Fruit fly (Drosophila melanogaster) whole organism, prepupa: ENCODE measurements around the gene Gas8.

ENCODE experiments used
- Blimp-1 ChIP-seq: fragments of 200-800 bp; sonication (Bioruptor generic); optimal IDR thresholded peaks from 3 replicates; lab custom pipeline; 2017; ENCODE audit warnings: missing biosample characterization, missing genetic modification characterization, mild to moderate bottlenecking, moderate library complexity, missing genetic modification reagents
- CG10631 ChIP-seq: fragments of 200-800 bp; sonication (Bioruptor generic); optimal IDR thresholded peaks from 2 replicates; lab custom pipeline; 2016; ENCODE audit warnings: missing biosample characterization, missing genetic modification characterization
- CG10669 ChIP-seq: fragments of 200-800 bp; sonication (Bioruptor generic); optimal IDR thresholded peaks from 3 replicates; lab custom pipeline; 2018; ENCODE audit warnings: missing biosample characterization, mild to moderate bottlenecking, missing genetic modification characterization, moderate library complexity
- CG11294 ChIP-seq: fragments of 200-800 bp; sonication (Bioruptor generic); IDR thresholded peaks from 2 replicates; pipeline ENCODE4 v1.3.6; 2022; ENCODE audit warnings: missing biosample characterization, missing genetic modification characterization
- CG11762 ChIP-seq: fragments of 200-800 bp; sonication (Bioruptor generic); optimal IDR thresholded peaks from 3 replicates; lab custom pipeline; 2016; ENCODE audit warnings: missing biosample characterization, missing genetic modification characterization; ENCODE audit not compliant: insufficient read depth
- CG11902 ChIP-seq: fragments of 200-800 bp; sonication (Bioruptor generic); optimal IDR thresholded peaks from 3 replicates; lab custom pipeline; 2016; ENCODE audit warnings: missing biosample characterization, missing genetic modification characterization
- CG15336 ChIP-seq: fragments of 200-800 bp; sonication (Bioruptor generic); IDR thresholded peaks from 2 replicates; pipeline ENCODE4 v1.3.6; 2022; ENCODE audit warnings: missing biosample characterization, missing genetic modification characterization
- CG1621 ChIP-seq: fragments of 200-800 bp; sonication (Bioruptor generic); optimal IDR thresholded peaks from 3 replicates; lab custom pipeline; 2018; ENCODE audit warnings: missing biosample characterization, mild to moderate bottlenecking, missing genetic modification characterization
- CG16779 ChIP-seq: fragments of 200-800 bp; sonication (Bioruptor generic); optimal IDR thresholded peaks from 3 replicates; lab custom pipeline; 2017; ENCODE audit warnings: missing biosample characterization, mild to moderate bottlenecking, missing genetic modification characterization
- CG32006 ChIP-seq: fragments of 200-800 bp; sonication (Bioruptor generic); optimal IDR thresholded peaks from 3 replicates; lab custom pipeline; 2017; ENCODE audit warnings: missing biosample characterization, mild to moderate bottlenecking, missing genetic modification characterization
- CG6163 ChIP-seq: fragments of 200-800 bp; sonication (Bioruptor generic); IDR thresholded peaks from 3 replicates; pipeline ENCODE4 v1.3.6; 2022; ENCODE audit warnings: missing biosample characterization, missing genetic modification characterization
- CG6276 ChIP-seq: fragments of 200-800 bp; sonication (Bioruptor generic); optimal IDR thresholded peaks from 2 replicates; lab custom pipeline; 2017; ENCODE audit warnings: missing biosample characterization, mild to moderate bottlenecking, missing genetic modification characterization
- CG6808 ChIP-seq: fragments of 200-800 bp; sonication (Bioruptor generic); optimal IDR thresholded peaks from 3 replicates; lab custom pipeline; 2017; ENCODE audit warnings: missing biosample characterization, missing genetic modification characterization, mild to moderate bottlenecking, moderate library complexity, missing genetic modification reagents
- CG7368 ChIP-seq: fragments of 200-800 bp; sonication (Bioruptor generic); optimal IDR thresholded peaks from 3 replicates; lab custom pipeline; 2016; ENCODE audit warnings: missing biosample characterization, missing genetic modification characterization
- CG8119 ChIP-seq: fragments of 200-800 bp; sonication (Bioruptor generic); IDR thresholded peaks from 3 replicates; pipeline ENCODE4 v1.3.6; 2022; ENCODE audit warnings: missing biosample characterization, missing genetic modification characterization
- CG8319 ChIP-seq: fragments of 200-800 bp; sonication (Bioruptor generic); optimal IDR thresholded peaks from 3 replicates; lab custom pipeline; 2016; ENCODE audit warnings: missing biosample characterization, missing genetic modification characterization
- CG8632 ChIP-seq: fragments of 200-800 bp; sonication (Bioruptor generic); optimal IDR thresholded peaks from 3 replicates; lab custom pipeline; 2016; ENCODE audit warnings: missing biosample characterization, missing genetic modification characterization
- CG9139 ChIP-seq: fragments of 200-800 bp; sonication (Bioruptor generic); optimal IDR thresholded peaks from 3 replicates; lab custom pipeline; 2017; ENCODE audit warnings: missing biosample characterization, mild to moderate bottlenecking, missing genetic modification characterization
- Eip75B ChIP-seq: fragments of 200-800 bp; sonication (Bioruptor generic); optimal IDR thresholded peaks from 3 replicates; lab custom pipeline; 2016; ENCODE audit warnings: missing biosample characterization, missing genetic modification characterization
- Eip78C ChIP-seq: fragments of 200-800 bp; sonication (Bioruptor generic); peaks from one replicate; lab custom pipeline; 2016; ENCODE audit warnings: missing biosample characterization, missing genetic modification characterization
- Eip93F ChIP-seq: fragments of 200-800 bp; sonication (Bioruptor generic); optimal IDR thresholded peaks from 2 replicates; lab custom pipeline; 2016; ENCODE audit warnings: missing biosample characterization, mild to moderate bottlenecking, missing genetic modification characterization
- Gug ChIP-seq: fragments of 200-800 bp; sonication (Bioruptor generic); IDR thresholded peaks from 2 replicates; pipeline ENCODE4 v1.3.6; 2022; ENCODE audit warnings: missing biosample characterization, missing genetic modification characterization
- Hr38 ChIP-seq: sonication (Bioruptor generic); optimal IDR thresholded peaks from 2 replicates; lab custom pipeline; 2016; ENCODE audit warnings: missing biosample characterization, missing genetic modification characterization
- Lpt ChIP-seq: fragments of 200-800 bp; sonication (Bioruptor generic); optimal IDR thresholded peaks from 3 replicates; lab custom pipeline; 2016; ENCODE audit warnings: missing biosample characterization, missing genetic modification characterization
- Met ChIP-seq: fragments of 200-800 bp; sonication (Bioruptor generic); optimal IDR thresholded peaks from 3 replicates; lab custom pipeline; 2016; ENCODE audit warnings: missing biosample characterization, missing genetic modification characterization
- OdsH ChIP-seq: fragments of 200-800 bp; sonication (Bioruptor generic); optimal IDR thresholded peaks from 3 replicates; lab custom pipeline; 2016; ENCODE audit warnings: missing biosample characterization, missing genetic modification characterization
- Smox ChIP-seq: fragments of 200-800 bp; sonication (Bioruptor generic); optimal IDR thresholded peaks from 3 replicates; lab custom pipeline; 2016; ENCODE audit warnings: missing biosample characterization, missing genetic modification characterization
- Sox102F ChIP-seq: fragments of 200-800 bp; sonication (Bioruptor generic); optimal IDR thresholded peaks from 2 replicates; lab custom pipeline; 2016; ENCODE audit warnings: missing biosample characterization, mild to moderate bottlenecking, missing genetic modification characterization
- Sox14 ChIP-seq: fragments of 200-800 bp; sonication (Bioruptor generic); optimal IDR thresholded peaks from 3 replicates; lab custom pipeline; 2016; ENCODE audit warnings: missing biosample characterization, missing genetic modification characterization
- achi ChIP-seq: fragments of 200-800 bp; sonication (Bioruptor generic); optimal IDR thresholded peaks from 3 replicates; lab custom pipeline; 2016; ENCODE audit warnings: missing biosample characterization, missing genetic modification characterization
- cyc ChIP-seq: fragments of 200-800 bp; sonication (Bioruptor generic); optimal IDR thresholded peaks from 3 replicates; lab custom pipeline; 2016; ENCODE audit warnings: missing biosample characterization, missing genetic modification characterization
- dsx ChIP-seq: fragments of 200-800 bp; optimal IDR thresholded peaks from 3 replicates; lab custom pipeline; 2019; ENCODE audit warnings: missing biosample characterization, mild to moderate bottlenecking, missing genetic modification characterization, moderate library complexity; ENCODE audit not compliant: poor library complexity, severe bottlenecking
- eg ChIP-seq: fragments of 200-800 bp; sonication (Bioruptor generic); IDR thresholded peaks from 3 replicates; pipeline ENCODE4 v1.3.6; 2022; ENCODE audit warnings: missing biosample characterization, missing genetic modification characterization
- esn ChIP-seq: fragments of 200-800 bp; sonication (Bioruptor generic); optimal IDR thresholded peaks from 2 replicates; lab custom pipeline; 2016; ENCODE audit warnings: missing biosample characterization, mild to moderate bottlenecking, missing genetic modification characterization, moderate library complexity
- fd59A ChIP-seq: fragments of 200-800 bp; sonication (Bioruptor generic); optimal IDR thresholded peaks from 2 replicates; lab custom pipeline; 2017; ENCODE audit warnings: missing biosample characterization, mild to moderate bottlenecking, missing genetic modification characterization, missing genetic modification reagents
- salr ChIP-seq, 2 experiments: fragments of 200-800 bp; sonication (Bioruptor generic); optimal IDR thresholded peaks; 3 replicates each; lab custom pipeline; 2016 to 2018; ENCODE audit warnings: missing biosample characterization in 2 of 2, missing genetic modification characterization in 2 of 2, mild to moderate bottlenecking in 1 of 2
- svp ChIP-seq: fragments of 200-800 bp; sonication (Bioruptor generic); peaks from one replicate; lab custom pipeline; 2016; ENCODE audit warnings: missing biosample characterization, missing genetic modification characterization
- topi ChIP-seq: fragments of 200-800 bp; sonication (Bioruptor generic); optimal IDR thresholded peaks from 3 replicates; lab custom pipeline; 2016; ENCODE audit warnings: missing biosample characterization, missing genetic modification characterization
- vri ChIP-seq: fragments of 200-800 bp; sonication (Bioruptor generic); optimal IDR thresholded peaks from 3 replicates; lab custom pipeline; 2016; ENCODE audit warnings: missing biosample characterization, mild to moderate bottlenecking, missing genetic modification characterization

The Gas8 gene

dm6 chrX:3458491-3458890, 46.2 kb downstream of the Gas8 start:
- TF ChIP-seq achi, result no peak
- TF ChIP-seq Lpt (GFP tag; lab: Kevin White, UChicago), result no peak
- no peak for TF ChIP-seq dsx (GFP tag; lab: Kevin White, UChicago)
- TF ChIP-seq Met (GFP tag; lab: Kevin White, UChicago), result no peak
- no peak for TF ChIP-seq Eip78C (GFP tag; lab: Kevin White, UChicago)
- TF ChIP-seq svp (GFP tag; lab: Kevin White, UChicago), result no peak
- no peak for TF ChIP-seq CG11762 (GFP tag; lab: Kevin White, UChicago)
- TF ChIP-seq CG16779 (tag; lab: Kevin White, UChicago), result no peak
- TF ChIP-seq CG7368 (GFP tag; lab: Kevin White, UChicago), result no peak
- TF ChIP-seq topi, result no peak
- TF ChIP-seq CG6808, result no peak
- no peak for TF ChIP-seq esn (GFP tag; lab: Kevin White, UChicago)
- no peak for TF ChIP-seq Gug (GFP tag; lab: Robert Waterston, UW)
- no peak for TF ChIP-seq CG10631 (GFP tag; lab: Kevin White, UChicago)
- no peak for TF ChIP-seq CG6163 (GFP tag; lab: Robert Waterston, UW)
- TF ChIP-seq CG32006 (GFP tag; lab: Kevin White, UChicago), result no peak
- no peak for TF ChIP-seq fd59A (GFP tag; lab: Kevin White, UChicago)
- TF ChIP-seq, all 60 proteins: peak for 0

dm6 chrX:3457518-3457917, 47.1 kb downstream of the Gas8 start:
- TF ChIP-seq dsx (GFP tag; lab: Kevin White, UChicago), result no peak
- 0 out of 3 replicates have a peak, but pooled peaks have one; percentile 11 for TF ChIP-seq CG6163 (GFP tag; lab: Robert Waterston, UW)
- TF ChIP-seq CG8119, result 0 out of 3 replicates have a peak, but pooled peaks have one; percentile 19
- no peak for TF ChIP-seq Sox102F (GFP tag; lab: Kevin White, UChicago)
- TF ChIP-seq Smox (GFP tag; lab: Kevin White, UChicago), result no peak
- TF ChIP-seq CG10631 (GFP tag; lab: Kevin White, UChicago), result no peak
- no peak for TF ChIP-seq OdsH
- no peak for TF ChIP-seq CG8632 (GFP tag; lab: Kevin White, UChicago)
- TF ChIP-seq vri (GFP tag; lab: Kevin White, UChicago), result no peak
- TF ChIP-seq CG8319 (GFP tag; lab: Kevin White, UChicago), result no peak
- TF ChIP-seq Eip75B (GFP tag; lab: Kevin White, UChicago), result no peak
- TF ChIP-seq CG15336, result peak; percentile 41; the same call in 1 of the 2 replicates
- TF ChIP-seq topi, result no peak
- no peak for TF ChIP-seq Hr38 (GFP tag; lab: Kevin White, UChicago)
- TF ChIP-seq Sox14 (GFP tag; lab: Kevin White, UChicago), result no peak
- TF ChIP-seq Gug (GFP tag; lab: Robert Waterston, UW), result peak; percentile 36; the same call in 1 of the 2 replicates
- TF ChIP-seq CG1621, result no peak
- no peak for TF ChIP-seq CG10669 (GFP tag; lab: Kevin White, UChicago)
- TF ChIP-seq svp (GFP tag; lab: Kevin White, UChicago), result no peak
- TF ChIP-seq CG11294 (GFP tag; lab: Robert Waterston, UW), result peak; percentile 23; the same call in 1 of the 2 replicates
- TF ChIP-seq cyc, result no peak
- TF ChIP-seq achi, result no peak
- TF ChIP-seq CG32006 (GFP tag; lab: Kevin White, UChicago), result peak; percentile 35
- no peak for TF ChIP-seq Eip78C (GFP tag; lab: Kevin White, UChicago)
- no peak for TF ChIP-seq Blimp-1 (GFP tag; lab: Kevin White, UChicago)
- no peak for TF ChIP-seq salr (GFP tag; optimal IDR thresholded peaks at IDR 0.05; lab: Kevin White, UChicago)
- no peak for TF ChIP-seq fd59A (GFP tag; lab: Kevin White, UChicago)
- TF ChIP-seq CG9139 (GFP tag; lab: Kevin White, UChicago), result no peak
- TF ChIP-seq Eip93F, result no peak
- no peak for TF ChIP-seq CG11902 (GFP tag; lab: Kevin White, UChicago)
- TF ChIP-seq CG16779 (tag; lab: Kevin White, UChicago), result no peak
- no peak for TF ChIP-seq CG6276
- peak; percentile 53; the same call in 1 of the 3 replicates for TF ChIP-seq eg
